Worm (Caenorhabditis elegans): Measurements from ENCODE around the gene M02D8.6.

Gene M02D8.6

ce11 chrX:8744192-8744985, 12.7 kb upstream of the M02D8.6 start:
- TF ChIP-seq him-1 (tag; optimal IDR thresholded peaks at IDR 0.05) = no peak
- no peak for TF ChIP-seq W03F9.2 (tag; optimal IDR thresholded peaks at IDR 0.05)
- no peak for TF ChIP-seq dao-5 (tag; optimal IDR thresholded peaks at IDR 0.05)

DNA sequence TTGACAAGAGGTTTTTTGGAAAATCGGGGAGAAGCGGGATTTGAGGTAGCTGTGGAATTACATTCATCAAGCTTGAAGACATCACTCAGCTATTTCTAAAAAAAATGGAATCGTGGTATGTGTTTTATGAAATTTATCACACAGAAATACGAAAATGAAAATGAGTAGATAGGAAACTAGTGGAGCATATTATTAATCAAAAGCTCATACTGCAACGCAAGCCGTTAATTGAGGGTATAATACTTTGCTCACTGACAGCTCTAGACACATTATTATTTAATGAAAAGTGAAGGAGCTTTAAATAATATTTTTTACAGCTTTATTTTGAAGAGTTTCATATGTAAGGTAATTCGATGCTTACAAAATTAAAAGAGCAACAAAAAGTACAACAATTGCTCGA, 11.2 kb upstream of the M02D8.6 start, which contains the start of gene M02D8.7:
TSS of gene M02D8.7 (minus strand) at position 101 of the 400 bp plus-strand sequence.
- TF ChIP-seq dao-5 (tag; optimal IDR thresholded peaks at IDR 0.05) = no peak
- no peak for TF ChIP-seq him-1 (tag; optimal IDR thresholded peaks at IDR 0.05)
- no peak for TF ChIP-seq W03F9.2 (tag; optimal IDR thresholded peaks at IDR 0.05)

DNA sequence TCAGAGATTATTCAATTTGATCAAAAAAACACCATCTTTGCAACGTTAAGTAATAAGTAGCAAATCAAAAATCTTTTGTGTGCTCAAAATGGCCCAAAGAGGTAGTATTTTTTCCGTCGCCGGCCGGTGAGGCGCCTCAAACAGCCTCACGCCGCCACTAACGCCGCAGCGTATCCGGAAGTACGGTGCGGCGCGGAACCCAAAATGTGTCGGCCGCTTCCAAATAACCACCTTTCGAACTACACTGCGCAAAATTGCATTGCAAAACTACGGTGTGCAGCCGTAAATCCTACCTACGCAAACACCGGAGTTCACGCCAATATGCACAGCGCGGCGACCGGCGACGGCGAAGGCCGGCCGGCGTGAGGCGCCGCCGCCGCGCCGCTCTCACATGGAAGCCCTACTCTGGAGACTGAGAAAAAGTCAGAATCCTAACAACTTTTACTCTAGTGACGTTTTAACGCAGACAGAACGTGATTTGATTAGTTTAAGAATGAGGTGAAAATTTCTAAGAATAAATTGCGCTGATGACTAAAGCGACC, 10.0 kb upstream of the M02D8.6 start:
- TF ChIP-seq dao-5 (tag; optimal IDR thresholded peaks at IDR 0.05) (no peak), W03F9.2 (tag; optimal IDR thresholded peaks at IDR 0.05) (no peak), him-1 (tag; optimal IDR thresholded peaks at IDR 0.05) (no peak)

DNA sequence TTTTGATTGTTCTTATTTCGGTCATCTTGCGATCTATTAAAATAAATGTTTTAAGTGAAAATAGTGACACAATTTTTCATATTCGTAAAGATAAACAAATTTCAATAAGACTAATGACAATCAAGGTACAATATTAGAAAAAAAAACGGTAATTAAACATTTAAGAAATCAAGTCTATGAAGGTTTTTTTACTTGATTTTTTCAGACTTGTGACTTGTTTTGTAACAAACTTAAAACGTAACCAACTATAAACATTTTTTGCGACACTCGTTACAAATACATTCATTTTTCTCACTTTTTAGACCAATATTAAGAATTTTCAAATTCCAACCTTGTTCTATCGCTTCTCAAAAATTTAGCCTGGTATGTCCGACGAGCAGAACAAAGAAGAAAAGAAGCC, 7.7 kb upstream of the M02D8.6 start, which contains the start of gene M02D8.2:
TSS of gene M02D8.2 (plus strand) at position 301 of the 400 bp plus-strand sequence.
- TF ChIP-seq dao-5 (tag; optimal IDR thresholded peaks at IDR 0.05) = no peak
- TF ChIP-seq W03F9.2 (tag; optimal IDR thresholded peaks at IDR 0.05) = no peak
- TF ChIP-seq him-1 (tag; optimal IDR thresholded peaks at IDR 0.05) = no peak

DNA sequence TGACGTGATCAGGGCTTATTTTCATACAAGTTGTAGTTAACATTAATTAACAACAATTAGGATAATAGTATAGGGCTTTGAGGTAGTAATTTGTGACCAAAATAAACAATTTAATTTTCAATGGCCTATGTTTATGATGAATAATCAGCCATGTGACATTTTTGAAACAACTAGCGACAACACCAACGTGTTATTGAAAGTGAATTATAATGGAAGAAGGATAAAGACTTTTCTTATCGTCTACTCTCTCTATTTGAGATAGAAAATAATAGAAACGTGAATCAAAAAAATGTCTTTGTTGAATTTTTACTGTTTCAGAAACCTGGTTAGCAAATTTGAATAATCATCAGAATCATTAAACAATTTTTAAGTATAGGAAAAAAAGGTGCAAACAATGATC, 6.1 kb upstream of the M02D8.6 start:
- TF ChIP-seq dao-5 (tag; optimal IDR thresholded peaks at IDR 0.05) (no peak), him-1 (tag; optimal IDR thresholded peaks at IDR 0.05) (no peak), W03F9.2 (tag; optimal IDR thresholded peaks at IDR 0.05) (no peak)

DNA sequence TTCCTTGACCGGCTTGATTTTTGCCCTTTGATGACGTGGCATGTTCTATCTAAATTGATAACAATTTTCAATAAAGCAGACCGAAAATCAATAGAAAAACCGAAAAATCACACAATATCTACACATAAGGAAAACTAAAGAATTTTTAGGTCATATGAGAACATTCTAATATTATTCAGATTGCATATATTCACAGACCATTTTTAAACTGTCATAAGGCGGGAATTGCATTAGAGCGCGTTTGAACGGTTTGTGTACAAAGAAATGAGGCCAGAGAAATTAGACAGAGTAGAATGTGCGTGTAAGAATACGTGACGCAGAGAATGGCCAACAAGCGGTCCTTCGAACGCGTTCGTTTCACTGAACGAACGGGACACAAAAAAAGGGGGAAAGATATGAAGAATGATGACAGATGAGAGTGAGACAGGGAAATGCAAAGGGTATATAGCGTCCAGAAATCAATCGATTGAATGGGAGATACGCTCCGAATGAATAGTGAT, 5.3 kb upstream of the M02D8.6 start, which contains the start of gene M02D8.3:
TSS of gene M02D8.3 (minus strand) at position 51 of the 500 bp plus-strand sequence.
- TF ChIP-seq dao-5 (tag; optimal IDR thresholded peaks at IDR 0.05) (no peak), him-1 (tag; optimal IDR thresholded peaks at IDR 0.05) (no peak), W03F9.2 (tag; optimal IDR thresholded peaks at IDR 0.05) (peak; percentile 68)

DNA sequence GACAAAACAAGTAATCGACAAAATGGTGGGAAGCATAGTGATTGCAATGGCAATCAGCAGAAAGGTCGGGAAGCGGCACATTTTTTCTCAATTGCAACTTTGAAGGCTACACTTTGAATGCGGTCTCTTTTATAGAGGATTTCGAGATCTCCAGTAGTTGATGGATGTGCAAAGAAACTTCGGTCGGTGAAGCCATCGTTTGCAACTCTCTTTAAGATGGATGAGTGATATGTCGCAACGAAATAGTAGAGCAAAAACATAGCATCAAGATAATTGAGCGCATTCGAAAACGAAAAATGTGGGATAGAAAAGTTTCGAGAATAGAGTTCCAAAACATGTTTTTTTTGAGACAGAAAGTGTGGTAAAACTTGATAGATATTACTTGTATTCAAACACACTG, 4.4 kb downstream of the M02D8.6 start, which contains the start of gene EGAP4.1:
TSS of gene EGAP4.1 (minus strand) at position 101 of the 400 bp plus-strand sequence.
- TF ChIP-seq him-1 (tag; optimal IDR thresholded peaks at IDR 0.05) (no peak), W03F9.2 (tag; optimal IDR thresholded peaks at IDR 0.05) (no peak), dao-5 (tag; optimal IDR thresholded peaks at IDR 0.05) (no peak)

- TF ChIP-seq him-1 (tag; optimal IDR thresholded peaks at IDR 0.05) = no peak
- TF ChIP-seq W03F9.2 (tag; optimal IDR thresholded peaks at IDR 0.05) = no peak
- TF ChIP-seq dao-5 (tag; optimal IDR thresholded peaks at IDR 0.05) = no peak
Measured at ce11 chrX:8723840-8724239, 7.9 kb downstream of the M02D8.6 start.

DNA sequence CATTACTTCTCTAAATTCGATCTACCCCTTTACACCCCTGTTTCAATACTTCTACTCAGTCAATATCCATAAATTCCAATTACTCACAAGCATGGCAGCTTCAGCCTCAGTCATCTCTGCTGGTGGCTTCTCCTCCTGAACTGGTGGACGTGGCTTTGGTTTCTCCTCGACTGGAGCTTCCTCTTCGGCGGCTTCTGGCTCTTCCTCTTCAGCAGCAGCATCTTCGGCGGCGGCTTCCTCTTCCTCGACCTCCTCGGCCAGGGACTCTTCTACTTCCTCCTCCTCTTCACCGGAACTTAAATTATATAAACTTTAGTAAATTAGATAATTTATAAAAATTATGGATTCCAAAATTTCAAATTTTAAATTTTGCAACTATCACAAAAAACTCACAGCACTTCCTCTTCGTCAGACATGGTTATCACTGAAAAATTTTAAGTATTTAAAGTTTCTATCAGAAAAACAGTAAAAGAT, 8.6 kb downstream of the M02D8.6 start, which contains the start of gene tnt-2:
TSS of gene tnt-2 (minus strand) at position 424 of the 474 bp plus-strand sequence.
- TF ChIP-seq dao-5 (tag; optimal IDR thresholded peaks at IDR 0.05) (no peak), W03F9.2 (tag; optimal IDR thresholded peaks at IDR 0.05) (no peak), him-1 (tag; optimal IDR thresholded peaks at IDR 0.05) (no peak)

- TF ChIP-seq W03F9.2 (tag; optimal IDR thresholded peaks at IDR 0.05) (no peak), dao-5 (tag; optimal IDR thresholded peaks at IDR 0.05) (no peak), him-1 (tag; optimal IDR thresholded peaks at IDR 0.05) (no peak)
Measured at ce11 chrX:8721273-8721672, 10.4 kb downstream of the M02D8.6 start.

ce11 chrX:8720658-8721057, 11.1 kb downstream of the M02D8.6 start, which contains the start of gene F53A9.9:
Gene F53A9.9 (minus strand): TSS chrX:8720758.
- no peak for TF ChIP-seq W03F9.2 (tag; optimal IDR thresholded peaks at IDR 0.05)
- no peak for TF ChIP-seq dao-5 (tag; optimal IDR thresholded peaks at IDR 0.05)
- no peak for TF ChIP-seq him-1 (tag; optimal IDR thresholded peaks at IDR 0.05)

ce11 chrX:8719888-8720287, 11.8 kb downstream of the M02D8.6 start:
- TF ChIP-seq dao-5 (tag; optimal IDR thresholded peaks at IDR 0.05) = no peak
- no peak for TF ChIP-seq him-1 (tag; optimal IDR thresholded peaks at IDR 0.05)
- no peak for TF ChIP-seq W03F9.2 (tag; optimal IDR thresholded peaks at IDR 0.05)

DNA sequence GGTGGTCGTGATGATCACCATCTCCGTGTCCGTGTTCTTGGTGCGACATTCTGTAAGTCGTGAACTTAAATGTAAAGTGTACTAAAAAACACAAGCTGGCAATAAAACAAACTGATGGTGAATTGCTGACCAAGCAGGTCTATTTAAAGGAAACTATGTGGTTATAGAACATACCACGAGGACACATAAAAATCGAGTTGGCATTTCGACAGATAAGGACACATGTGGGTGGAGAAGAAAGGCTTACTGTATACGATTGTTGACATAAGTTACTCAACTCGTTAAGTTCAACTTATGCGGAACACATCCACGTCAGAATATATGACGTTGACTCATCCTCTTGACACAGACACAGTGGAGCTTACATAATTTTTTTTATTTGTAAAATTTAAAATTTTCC, 12.9 kb downstream of the M02D8.6 start, which contains the start of gene F53A9.8:
TSS of gene F53A9.8 (minus strand) at position 49 of the 400 bp plus-strand sequence.
- TF ChIP-seq him-1 (tag; optimal IDR thresholded peaks at IDR 0.05) (no peak), W03F9.2 (tag; optimal IDR thresholded peaks at IDR 0.05) (no peak), dao-5 (tag; optimal IDR thresholded peaks at IDR 0.05) (no peak)

- TF ChIP-seq him-1 (tag; optimal IDR thresholded peaks at IDR 0.05) (no peak), W03F9.2 (tag; optimal IDR thresholded peaks at IDR 0.05) (no peak)
Measured at ce11 chrX:8718153-8718552, 13.6 kb downstream of the M02D8.6 start.
